Worm (Caenorhabditis elegans): ENCODE results near the gene cdc-14.
A peak's percentile ranks its signal among the peaks of the same experiment; 100 is the strongest.

cdc-14 gene

DNA sequence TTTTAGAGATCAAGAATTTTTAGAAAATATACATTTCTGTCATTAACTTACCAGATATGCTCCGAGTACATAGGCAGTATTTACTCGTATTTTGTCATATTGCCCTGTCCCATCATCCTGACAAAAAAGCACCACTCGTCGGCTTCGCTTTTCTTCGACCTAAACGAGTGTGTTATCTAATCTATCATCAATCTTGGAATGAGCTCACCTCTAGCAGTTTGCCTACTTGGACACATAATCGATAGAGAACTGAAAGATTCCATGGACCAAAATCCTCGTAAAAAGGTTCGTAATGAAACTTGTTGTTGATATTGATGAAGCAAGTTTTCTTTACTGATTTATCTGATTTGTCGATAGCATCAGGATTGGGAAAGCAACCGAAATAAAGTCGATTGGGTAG lies 370 bp downstream of the cdc-14 start:
- TF ChIP-seq zag-1 (tag; optimal IDR thresholded peaks at IDR 0.05) (no peak), unc-62 (GFP tag; optimal IDR thresholded peaks at IDR 0.05 in 1 of 2) (peak in 1 of 2 experiments; percentile 52), unc-62 (tag; optimal IDR thresholded peaks at IDR 0.05) (no peak)

DNA sequence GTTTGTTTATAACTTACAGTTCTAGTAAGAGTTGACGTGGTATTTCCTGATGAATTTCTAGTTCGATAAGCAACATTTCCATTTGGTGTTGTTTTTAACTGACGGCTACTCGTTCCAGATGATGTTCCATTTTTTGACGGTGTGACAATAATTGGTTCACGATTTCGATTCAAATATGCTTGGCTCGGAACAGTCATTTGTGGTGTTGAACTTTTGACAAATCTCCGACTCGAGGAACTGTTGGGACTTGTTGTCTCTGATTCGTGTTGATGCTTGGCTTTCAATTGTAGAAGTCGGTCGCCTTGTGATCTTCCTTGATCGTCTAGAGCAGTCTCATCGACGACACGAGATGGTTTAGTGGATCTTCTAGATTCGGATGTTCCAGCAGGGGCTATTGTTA lies 1.7 kb downstream of the cdc-14 start:
- TF ChIP-seq php-3 (GFP tag; IDR thresholded peaks at IDR 0.05) = no peak
- TF ChIP-seq unc-62 (GFP tag; optimal IDR thresholded peaks at IDR 0.05 in 1 of 2) = peak in 1 of 2 experiments; percentile 68
- TF ChIP-seq unc-62 (tag; optimal IDR thresholded peaks at IDR 0.05) = no peak

ce11 chrII:5589690-5590089 lies 3.5 kb downstream of the cdc-14 start, which contains the start of gene C17G10.13:
Gene C17G10.13, minus strand, starts transcription at chrII:5589790.
- TF ChIP-seq tra-1 (GFP tag; IDR thresholded peaks at IDR 0.05) = no peak
- no peak for TF ChIP-seq lin-29 (GFP tag; IDR thresholded peaks at IDR 0.05)
- TF ChIP-seq spr-1 (tag; optimal IDR thresholded peaks at IDR 0.05) = no peak
- TF ChIP-seq lin-38 (GFP tag; IDR thresholded peaks at IDR 0.05) = no peak
- no peak for TF ChIP-seq ctbp-1 (GFP tag; IDR thresholded peaks at IDR 0.05)
- no peak for TF ChIP-seq lin-15B (tag; optimal IDR thresholded peaks at IDR 0.05)
- no peak for TF ChIP-seq vab-7 (GFP tag; IDR thresholded peaks at IDR 0.05)
- no peak for TF ChIP-seq ceh-44 (GFP tag; IDR thresholded peaks at IDR 0.05)
- no peak for TF ChIP-seq nhr-237 (tag; optimal IDR thresholded peaks at IDR 0.05)
- TF ChIP-seq fkh-10 (GFP tag; optimal IDR thresholded peaks at IDR 0.05) = no peak
- TF ChIP-seq nhr-10 (tag; optimal IDR thresholded peaks at IDR 0.05) = no peak
- no peak for TF ChIP-seq zip-2 (tag; optimal IDR thresholded peaks at IDR 0.05)

- peak in 1 of 2 experiments; percentile 74 for TF ChIP-seq unc-62 (GFP tag; optimal IDR thresholded peaks at IDR 0.05 in 1 of 2)
- TF ChIP-seq unc-62 (tag; optimal IDR thresholded peaks at IDR 0.05) = no peak
- TF ChIP-seq aly-2 (tag; optimal IDR thresholded peaks at IDR 0.05) = no peak
- no peak for TF ChIP-seq php-3 (GFP tag; IDR thresholded peaks at IDR 0.05)
- TF ChIP-seq R02D3.7 (tag; optimal IDR thresholded peaks at IDR 0.05) = no peak
- no peak for TF ChIP-seq cey-2 (tag; optimal IDR thresholded peaks at IDR 0.05; ENCODE audit: borderline replicate concordance, insufficient read depth)
- TF ChIP-seq zip-11 (GFP tag; IDR thresholded peaks at IDR 0.05) = no peak
- TF ChIP-seq Y75B8A.6 (GFP tag; IDR thresholded peaks at IDR 0.05) = no peak
- no peak for TF ChIP-seq ceh-20 (GFP tag; IDR thresholded peaks at IDR 0.05)
- no peak for TF ChIP-seq tra-1 (GFP tag; IDR thresholded peaks at IDR 0.05)
- TF ChIP-seq dmd-8 (GFP tag; IDR thresholded peaks at IDR 0.05) = no peak
- TF ChIP-seq lir-3 (tag; optimal IDR thresholded peaks at IDR 0.05) = no peak
- peak; percentile 91 for TF ChIP-seq aha-1 (tag)
- no peak for TF ChIP-seq dmd-9 (GFP tag; IDR thresholded peaks at IDR 0.05)
- TF ChIP-seq F37D6.2 (tag; optimal IDR thresholded peaks at IDR 0.05) = no peak
- TF ChIP-seq nhr-11 (tag; optimal IDR thresholded peaks at IDR 0.05) = no peak
- no peak for TF ChIP-seq daf-8 (GFP tag; IDR thresholded peaks at IDR 0.05)
These were observed 5.4 kb downstream of the cdc-14 start for ce11 chrII:5587794-5588193.

DNA sequence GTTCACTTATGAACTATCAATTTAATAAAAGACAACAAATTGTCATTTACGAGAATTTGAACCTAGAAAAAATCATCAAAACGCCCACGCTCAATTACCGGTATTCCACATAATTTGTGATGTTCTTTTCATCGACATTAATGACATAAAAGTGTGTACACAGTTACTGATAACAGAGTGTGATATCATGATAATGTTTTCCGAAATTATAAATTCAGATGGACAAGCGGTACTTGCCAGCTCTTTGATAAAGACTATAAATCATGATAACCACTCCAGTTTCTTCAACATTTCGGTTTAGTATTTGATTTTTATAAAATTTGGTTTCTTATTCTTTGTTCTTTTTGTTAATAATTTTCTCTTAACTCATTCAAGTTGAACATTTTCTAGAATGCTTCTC lies 7.4 kb downstream of the cdc-14 start, which contains the start of gene lys-8:
lys-8 (plus strand) TSS at position 391 of the 400 bp plus-strand sequence.
- TF ChIP-seq Y105C5A.15 (GFP tag; IDR thresholded peaks at IDR 0.05) (no peak), Y5F2A.4 (GFP tag; optimal IDR thresholded peaks at IDR 0.05) (no peak), nhr-6 (tag; optimal IDR thresholded peaks at IDR 0.05) (no peak), cey-2 (tag; optimal IDR thresholded peaks at IDR 0.05; ENCODE audit: borderline replicate concordance, insufficient read depth) (no peak), aha-1 (tag) (no peak), mep-1 (tag; optimal IDR thresholded peaks at IDR 0.05) (no peak), F26F4.8 (GFP tag; conservative IDR thresholded peaks at IDR 0.05) (no peak), nhr-28 (tag; optimal IDR thresholded peaks at IDR 0.05) (peak; percentile 95), nhr-111 (GFP tag; optimal IDR thresholded peaks at IDR 0.05) (no peak), ceh-32 (tag; optimal IDR thresholded peaks at IDR 0.05; ENCODE audit: poor library complexity) (no peak), attf-4 (tag; optimal IDR thresholded peaks at IDR 0.05) (no peak), F37D6.2 (tag; optimal IDR thresholded peaks at IDR 0.05) (no peak), zfp-3 (GFP tag; conservative IDR thresholded peaks at IDR 0.05) (no peak), zip-2 (tag; optimal IDR thresholded peaks at IDR 0.05) (no peak), Y48G9A.11 (GFP tag; IDR thresholded peaks at IDR 0.05) (no peak), spr-3 (GFP tag; optimal IDR thresholded peaks at IDR 0.05) (no peak), fos-1 (tag; optimal IDR thresholded peaks at IDR 0.05) (no peak), nhr-102 (tag; optimal IDR thresholded peaks at IDR 0.05) (peak; percentile 16), tag-97 (GFP tag; IDR thresholded peaks at IDR 0.05) (no peak), lin-38 (GFP tag; IDR thresholded peaks at IDR 0.05) (no peak), daf-12 (tag; optimal IDR thresholded peaks at IDR 0.05) (no peak), R02D3.7 (tag; optimal IDR thresholded peaks at IDR 0.05) (no peak), F44E2.7 (GFP tag; IDR thresholded peaks at IDR 0.05) (no peak)

All from whole organism, L4 larva.